Worm (Caenorhabditis elegans) whole organism, midembryonic: ENCODE measurements around the gene srbc-63.

ENCODE experiments used
- T22C8.4 ChIP-seq: fragments of 200-800 bp; sonication (Bioruptor generic); IDR thresholded peaks from 2 replicates; pipeline ENCODE4 v1.3.6; 2022; ENCODE audit warnings: missing genetic modification characterization, missing compliant biosample characterization
- cog-1 ChIP-seq: sonication (generic microtip); optimal IDR thresholded peaks from 2 replicates; lab custom pipeline; 2016; ENCODE audit warnings: missing genetic modification characterization, missing compliant biosample characterization
- flt-1 ChIP-seq: fragments of 200-800 bp; sonication (Bioruptor generic); IDR thresholded peaks from 2 replicates; pipeline ENCODE4 v1.3.6; 2022; ENCODE audit warnings: missing genetic modification characterization, missing compliant biosample characterization
- klf-2 ChIP-seq: fragments of 200-800 bp; sonication (Bioruptor generic); conservative IDR thresholded peaks from 2 replicates; pipeline ENCODE4 v1.3.6; 2022; ENCODE audit warnings: missing genetic modification reagents, missing genetic modification characterization, missing compliant biosample characterization
- med-1 ChIP-seq: sonication (generic microtip); optimal IDR thresholded peaks from 2 replicates; lab custom pipeline; 2017; ENCODE audit warnings: missing genetic modification characterization, mild to moderate bottlenecking, missing compliant biosample characterization, antibody characterized with exemption, missing genetic modification reagents; ENCODE audit not compliant: insufficient read depth
- ref-1 ChIP-seq: fragments of 200-800 bp; sonication (Bioruptor generic); conservative IDR thresholded peaks from 2 replicates; pipeline ENCODE4 v1.3.6; 2022; ENCODE audit warnings: missing genetic modification reagents, missing genetic modification characterization, missing compliant biosample characterization
- tab-1 ChIP-seq: fragments of 200-800 bp; sonication (Bioruptor generic); IDR thresholded peaks from 2 replicates; pipeline ENCODE4 v1.3.6; 2022; ENCODE audit warnings: missing genetic modification characterization, missing compliant biosample characterization
- ztf-23 ChIP-seq: fragments of 200-800 bp; sonication (Bioruptor generic); IDR thresholded peaks from 2 replicates; pipeline ENCODE4 v1.3.6; 2022; ENCODE audit warnings: missing genetic modification reagents, missing genetic modification characterization, missing compliant biosample characterization
- ztf-29 ChIP-seq: fragments of 200-800 bp; sonication (Bioruptor generic); IDR thresholded peaks from 2 replicates; pipeline ENCODE4 v1.3.6; 2022; ENCODE audit warnings: missing genetic modification reagents, missing genetic modification characterization, missing compliant biosample characterization

ce11 chrV:15426944-15427343 is 14.4 kb upstream of the srbc-63 start, which contains the start of gene fbxa-209:
- TF ChIP-seq tab-1 (GFP tag; lab: Robert Waterston, UW) (no peak), T22C8.4 (GFP tag; lab: Robert Waterston, UW) (no peak), med-1 (GFP tag; lab: Kevin White, UChicago) (no peak), ref-1 (GFP tag; lab: Robert Waterston, UW) (no peak), ztf-23 (GFP tag; lab: Robert Waterston, UW) (no peak), klf-2 (GFP tag; lab: Robert Waterston, UW) (no peak), ztf-29 (GFP tag; lab: Robert Waterston, UW) (no peak), cog-1 (tag; lab: Kevin White, UChicago) (no peak), flt-1 (no peak)
